Worm (Caenorhabditis elegans) whole organism, L4/young adult: Measurements from ENCODE around the gene pcyt-2.2.

Source experiments
- dao-5 ChIP-seq: sonication (generic microtip); optimal IDR thresholded peaks from 2 replicates; lab custom pipeline; 2016; ENCODE audit warnings: missing genotype, missing genetic modification characterization, moderate library complexity, missing compliant biosample characterization
- him-1 ChIP-seq: sonication (generic microtip); optimal IDR thresholded peaks from 2 replicates; lab custom pipeline; 2016; ENCODE audit warnings: missing genotype, missing genetic modification reagents, missing genetic modification characterization, missing compliant biosample characterization

DNA sequence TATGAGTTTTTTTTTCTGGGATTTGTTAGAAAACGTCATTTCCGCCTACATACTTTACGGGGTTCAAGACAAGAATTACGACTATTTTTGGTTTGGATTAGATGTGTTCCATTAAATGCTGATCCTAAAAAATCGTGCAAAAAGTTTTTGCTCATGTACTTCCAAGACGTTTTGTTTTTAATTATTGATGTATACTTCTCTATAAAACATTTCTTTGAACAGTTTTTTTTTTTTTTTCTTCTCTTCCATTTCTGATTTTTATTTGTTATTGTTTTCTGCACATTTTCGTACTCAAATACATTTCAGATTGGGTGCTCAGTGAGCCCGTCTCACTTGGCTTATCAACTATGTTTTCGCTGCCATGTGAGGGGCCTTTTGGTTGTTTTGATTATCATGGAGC lies 18.9 kb downstream of the pcyt-2.2 start, which contains the start of gene C39D10.11:
- TF ChIP-seq dao-5 (tag; lab: Kevin White, UChicago): no peak
- no peak for TF ChIP-seq him-1 (tag; lab: Kevin White, UChicago)
